Fruit fly (Drosophila melanogaster) whole organism, pupa: ENCODE results near the gene Argk2.

Experiments used
- CG17806 ChIP-seq: fragments of 200-800 bp; sonication (Bioruptor generic); optimal IDR thresholded peaks from 2 replicates; lab custom pipeline; 2018; ENCODE audit warnings: missing biosample characterization, mild to moderate bottlenecking, missing genetic modification characterization, moderate library complexity
- CG8301 ChIP-seq: fragments of 200-800 bp; sonication (Bioruptor generic); optimal IDR thresholded peaks from 2 replicates; lab custom pipeline; 2018; ENCODE audit warnings: missing biosample characterization, mild to moderate bottlenecking, missing genetic modification characterization
- EcR ChIP-seq: fragments of 200-800 bp; sonication (Bioruptor generic); optimal IDR thresholded peaks from 3 replicates; lab custom pipeline; 2019; ENCODE audit warnings: missing biosample characterization, missing genetic modification characterization, mild to moderate bottlenecking, moderate library complexity, missing genetic modification reagents
- Ets98B ChIP-seq: fragments of 200-800 bp; sonication (Bioruptor generic); IDR thresholded peaks from 2 replicates; pipeline ENCODE4 v1.3.6; 2022; ENCODE audit warnings: missing biosample characterization, missing genetic modification characterization
- Pif1A ChIP-seq: fragments of 200-800 bp; sonication (Bioruptor generic); optimal IDR thresholded peaks from 3 replicates; lab custom pipeline; 2016; ENCODE audit warnings: missing biosample characterization, missing genetic modification characterization
- Pif1B ChIP-seq: fragments of 200-800 bp; sonication (Bioruptor generic); optimal IDR thresholded peaks from 3 replicates; lab custom pipeline; 2016; ENCODE audit warnings: missing biosample characterization, missing genetic modification characterization
- Snoo ChIP-seq: fragments of 200-800 bp; sonication (Bioruptor generic); optimal IDR thresholded peaks from 3 replicates; lab custom pipeline; 2017; ENCODE audit warnings: missing biosample characterization, mild to moderate bottlenecking, missing genetic modification characterization, inconsistent platforms
- rn ChIP-seq: fragments of 200-800 bp; sonication (Bioruptor generic); IDR thresholded peaks from 2 replicates; pipeline ENCODE4 v1.3.6; 2022; ENCODE audit warnings: missing biosample characterization, missing genetic modification characterization

DNA sequence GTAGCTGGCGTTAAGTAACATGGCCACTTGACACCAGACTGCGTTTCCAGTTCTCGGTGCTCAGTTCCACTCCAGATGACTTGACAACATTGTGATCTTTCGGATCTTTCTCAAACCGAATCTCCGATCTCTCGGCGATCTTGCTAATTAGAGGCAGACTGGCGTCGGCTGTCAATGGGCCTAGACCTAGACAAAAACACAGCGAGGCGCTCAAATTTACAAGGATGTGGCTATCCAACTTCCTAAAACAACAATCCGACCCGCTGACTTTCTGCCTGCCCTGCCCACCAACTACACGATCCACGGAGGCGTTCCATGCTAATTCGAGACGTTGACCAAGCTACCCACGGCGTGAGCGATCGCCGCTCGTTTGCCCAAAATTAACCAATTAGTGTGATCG, 33.5 kb upstream of the Argk2 start:
- TF ChIP-seq CG17806 (tag; lab: Kevin White, UChicago) (no peak), rn (no peak), EcR (GFP tag; lab: Kevin White, UChicago) (no peak), Ets98B (no peak), Pif1A (GFP tag; lab: Kevin White, UChicago) (no peak), Snoo (tag; lab: Kevin White, UChicago) (no peak), CG8301 (tag; lab: Kevin White, UChicago) (no peak), Pif1B (GFP tag; lab: Kevin White, UChicago) (no peak)
